Worm (Caenorhabditis elegans): ENCODE measurements around the gene T24F1.4.

The T24F1.4 gene

DNA sequence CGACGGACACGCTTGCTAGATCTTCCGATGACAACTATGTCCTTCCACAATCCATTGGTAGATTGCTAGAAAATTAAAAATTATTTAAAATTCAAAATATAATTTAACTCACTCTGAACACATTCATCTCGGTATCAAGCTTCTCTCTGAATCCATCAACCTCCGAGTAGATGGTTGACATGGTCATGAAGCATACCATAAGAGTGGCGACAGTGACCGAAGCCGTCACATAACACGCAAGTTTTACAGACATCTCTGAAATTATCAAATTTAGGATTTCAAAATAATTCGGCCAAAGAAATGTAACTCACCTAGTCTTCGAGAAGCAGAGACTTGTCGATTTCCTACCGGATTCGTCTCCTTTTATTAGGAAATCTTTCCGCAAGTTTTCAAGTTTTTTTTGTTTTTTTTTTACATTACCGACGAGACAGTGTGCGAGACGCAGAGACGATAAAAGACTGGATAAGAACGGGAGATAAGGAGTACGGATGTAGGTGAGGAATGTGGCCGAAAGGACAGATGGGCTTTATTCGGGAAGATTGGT lies 23.5 kb upstream of the T24F1.4 start, which contains the start of gene sqt-1:
sqt-1 (minus strand) TSS at position 341 of the 544 bp plus-strand sequence.
- TF ChIP-seq nhr-76 (tag; optimal IDR thresholded peaks at IDR 0.05) = no peak

- TF ChIP-seq sem-2 (GFP tag; optimal IDR thresholded peaks at IDR 0.05) = no peak
- no peak for TF ChIP-seq lin-13 (tag; optimal IDR thresholded peaks at IDR 0.05)
Measured at ce11 chrII:11336640-11337241, 22.7 kb upstream of the T24F1.4 start.

DNA sequence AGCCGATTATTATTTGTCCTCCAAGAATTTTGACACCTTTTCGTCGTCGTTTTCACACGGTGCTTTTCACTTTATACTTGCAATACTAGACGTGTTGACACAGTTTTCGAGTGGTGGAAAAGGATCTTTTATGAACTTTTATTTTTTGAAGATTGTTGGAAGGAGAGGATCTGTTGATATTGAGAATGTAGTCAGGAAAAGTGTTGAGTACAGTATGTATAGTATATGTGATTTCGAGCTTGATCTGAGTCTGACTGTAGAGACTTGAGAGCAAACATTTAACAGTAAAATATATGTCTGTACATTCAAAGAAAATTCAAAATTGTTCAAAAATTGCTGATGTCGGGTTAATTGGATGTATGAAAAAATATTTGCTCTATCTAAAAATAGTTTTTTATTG lies 22.1 kb upstream of the T24F1.4 start:
- TF ChIP-seq unc-62 (GFP tag; optimal IDR thresholded peaks at IDR 0.05) (no peak), lin-32 (GFP tag; optimal IDR thresholded peaks at IDR 0.05) (no peak)

DNA sequence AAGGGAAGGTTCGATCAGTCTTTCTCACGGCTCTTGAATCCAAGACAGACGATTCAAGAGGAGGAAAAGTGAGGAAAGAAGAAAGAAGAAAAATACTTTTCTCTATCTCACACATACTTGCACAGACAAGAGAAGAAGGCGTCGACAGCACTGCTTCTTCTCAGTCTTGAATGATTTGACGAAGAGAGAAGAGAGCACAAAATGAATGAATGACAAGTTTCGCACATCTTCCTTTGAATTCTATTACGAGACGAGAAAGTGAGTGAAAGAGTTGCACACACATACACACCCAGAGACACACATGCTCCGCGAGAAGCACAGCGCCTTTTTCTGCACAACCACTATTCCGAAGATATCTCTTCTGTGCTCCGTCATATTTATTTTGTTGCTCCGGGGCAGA lies 21.6 kb upstream of the T24F1.4 start:
- TF ChIP-seq mab-5 (tag; optimal IDR thresholded peaks at IDR 0.05) (no peak), ces-1 (GFP tag; optimal IDR thresholded peaks at IDR 0.05) (peak; percentile 96)

- TF ChIP-seq unc-39 (tag; optimal IDR thresholded peaks at IDR 0.05) = no peak
- no peak for TF ChIP-seq snpc-4 (tag; optimal IDR thresholded peaks at IDR 0.05)
- no peak for TF ChIP-seq elt-3 (tag; optimal IDR thresholded peaks at IDR 0.05)
- TF ChIP-seq nhr-76 (tag; optimal IDR thresholded peaks at IDR 0.05) = no peak
Measured at ce11 chrII:11333846-11334638, 20.0 kb upstream of the T24F1.4 start.

- no peak for TF ChIP-seq mls-2 (tag; optimal IDR thresholded peaks at IDR 0.05)
- TF ChIP-seq ces-1 (GFP tag; optimal IDR thresholded peaks at IDR 0.05) = peak; percentile 38
Measured at ce11 chrII:11333375-11333774, 19.3 kb upstream of the T24F1.4 start.

DNA sequence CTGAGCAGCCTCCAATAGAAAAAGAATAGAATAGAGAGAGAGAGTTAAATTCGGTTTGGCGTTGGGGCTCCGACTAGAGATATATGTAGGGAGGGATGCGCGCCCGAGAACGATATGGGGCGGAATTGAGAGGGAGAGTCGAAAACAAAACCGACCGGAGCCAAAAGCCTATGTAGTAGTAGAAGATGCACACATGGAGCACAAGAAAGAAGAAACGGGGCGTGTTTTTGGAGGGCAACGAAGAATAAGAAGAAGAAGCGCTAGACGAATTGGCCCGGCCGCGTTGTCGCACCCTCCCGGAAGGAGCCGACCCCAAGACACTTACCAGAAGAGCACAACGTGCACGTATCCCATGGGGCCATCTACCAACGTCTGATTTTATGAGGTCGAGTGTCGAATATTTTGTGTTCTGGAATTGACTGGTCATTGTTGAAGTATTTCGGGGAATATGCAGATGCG lies 15.0 kb upstream of the T24F1.4 start, which contains the start of gene tag-180:
tag-180 (minus strand) TSS at position 409 of the 459 bp plus-strand sequence.
- TF ChIP-seq ces-1 (GFP tag; optimal IDR thresholded peaks at IDR 0.05) = peak; percentile 38
- no peak for TF ChIP-seq ceh-39 (tag; optimal IDR thresholded peaks at IDR 0.05)

ce11 chrII:11319591-11319990 lies 5.5 kb upstream of the T24F1.4 start, which contains the start of gene nlp-51:
Gene nlp-51, minus strand, starts transcription at chrII:11319691.
- TF ChIP-seq tbx-8 (GFP tag; optimal IDR thresholded peaks at IDR 0.05) (no peak), ham-2 (GFP tag; optimal IDR thresholded peaks at IDR 0.05) (no peak), unc-62 (GFP tag; optimal IDR thresholded peaks at IDR 0.05) (no peak), ztf-11 (tag; optimal IDR thresholded peaks at IDR 0.05) (no peak), ceh-83 (GFP tag; optimal IDR thresholded peaks at IDR 0.05) (no peak), bed-3 (GFP tag; optimal IDR thresholded peaks at IDR 0.05) (no peak), pha-4 (tag; optimal IDR thresholded peaks at IDR 0.05) (no peak), drap-1 (GFP tag; optimal IDR thresholded peaks at IDR 0.05) (no peak), mls-2 (tag; optimal IDR thresholded peaks at IDR 0.05) (no peak), flh-1 (GFP tag; optimal IDR thresholded peaks at IDR 0.05) (no peak), elt-1 (tag; optimal IDR thresholded peaks at IDR 0.05; ENCODE audit: borderline replicate concordance, insufficient read depth) (no peak), snpc-4 (tag; optimal IDR thresholded peaks at IDR 0.05) (no peak), nhr-2 (tag; optimal IDR thresholded peaks at IDR 0.05) (no peak), nhr-12 (tag; optimal IDR thresholded peaks at IDR 0.05) (no peak)

All from whole organism, mixed stage, embryonic.